Worm (Caenorhabditis elegans) whole organism, mixed stage, embryonic: ENCODE measurements around the gene fsn-1.
A peak's percentile ranks its signal among the peaks of the same experiment; 100 is the strongest.
"Not testable (repeated sequence)": the region's sequence is repeated elsewhere in the genome, so short reads cannot be mapped to it uniquely, and the experiment has no call there.

Source experiments
- M03D4.4 ChIP-seq: sonication (generic microtip); optimal IDR thresholded peaks from 2 replicates; lab custom pipeline; 2017; ENCODE audit warnings: mild to moderate bottlenecking, missing genetic modification characterization, missing compliant biosample characterization
- bed-3 ChIP-seq: fragments of 200-800 bp; sonication (Bioruptor generic); optimal IDR thresholded peaks from 3 replicates; lab custom pipeline; 2018; ENCODE audit warnings: mild to moderate bottlenecking, missing genetic modification characterization, moderate library complexity, missing compliant biosample characterization
- ceh-39 ChIP-seq: fragments of 150-350 bp; optimal IDR thresholded peaks from 2 replicates; lab custom pipeline; 2014; ENCODE audit warnings: missing biosample characterization, missing genetic modification characterization
- ceh-43 ChIP-seq: fragments of 200-800 bp; sonication (Bioruptor generic); optimal IDR thresholded peaks from 2 replicates; lab custom pipeline; 2018; ENCODE audit warnings: mild to moderate bottlenecking, missing genetic modification characterization, moderate library complexity, missing compliant biosample characterization
- ceh-83 ChIP-seq: fragments of 200-800 bp; sonication (Bioruptor generic); optimal IDR thresholded peaks from 2 replicates; lab custom pipeline; 2018; ENCODE audit warnings: mild to moderate bottlenecking, missing genetic modification characterization, missing compliant biosample characterization
- ces-1 ChIP-seq: fragments of 150-350 bp; optimal IDR thresholded peaks from 2 replicates; lab custom pipeline; 2014; ENCODE audit warnings: missing biosample characterization, missing genetic modification reagents, missing genetic modification characterization
- cnd-1 ChIP-seq: fragments of 200-800 bp; sonication (Bioruptor generic); optimal IDR thresholded peaks from 2 replicates; lab custom pipeline; 2018; ENCODE audit warnings: mild to moderate bottlenecking, missing genetic modification characterization, missing compliant biosample characterization
- drap-1 ChIP-seq: fragments of 200-800 bp; sonication (Bioruptor generic); optimal IDR thresholded peaks from 3 replicates; lab custom pipeline; 2018; ENCODE audit warnings: mild to moderate bottlenecking, missing genetic modification characterization, missing compliant biosample characterization
- elt-1 ChIP-seq: sonication (generic microtip); optimal IDR thresholded peaks from 2 replicates; lab custom pipeline; 2017; ENCODE audit warnings: missing genetic modification characterization, mild to moderate bottlenecking, missing compliant biosample characterization, antibody characterized with exemption, moderate library complexity, borderline replicate concordance; ENCODE audit not compliant: insufficient read depth
- elt-3 ChIP-seq: fragments of 150-350 bp; optimal IDR thresholded peaks from 2 replicates; lab custom pipeline; 2014; ENCODE audit warnings: missing biosample characterization, missing genetic modification characterization
- flh-1 ChIP-seq: fragments of 200-800 bp; sonication (Bioruptor generic); optimal IDR thresholded peaks from 2 replicates; lab custom pipeline; 2018; ENCODE audit warnings: mild to moderate bottlenecking, missing genetic modification characterization, moderate library complexity, missing compliant biosample characterization
- ham-2 ChIP-seq: fragments of 200-800 bp; sonication (Bioruptor generic); optimal IDR thresholded peaks from 2 replicates; lab custom pipeline; 2018; ENCODE audit warnings: mild to moderate bottlenecking, missing genetic modification characterization, missing compliant biosample characterization
- hlh-1 ChIP-seq: fragments of 150-350 bp; optimal IDR thresholded peaks from 2 replicates; lab custom pipeline; 2014; ENCODE audit warnings: missing biosample characterization, missing genetic modification reagents, missing genetic modification characterization
- lin-13 ChIP-seq: fragments of 150-350 bp; optimal IDR thresholded peaks from 2 replicates; lab custom pipeline; 2014; ENCODE audit warnings: missing biosample characterization, missing genetic modification characterization
- lin-32 ChIP-seq: fragments of 200-800 bp; sonication (Bioruptor generic); optimal IDR thresholded peaks from 2 replicates; lab custom pipeline; 2018; ENCODE audit warnings: mild to moderate bottlenecking, missing genetic modification characterization, missing compliant biosample characterization
- lsy-2 ChIP-seq: fragments of 150-350 bp; optimal IDR thresholded peaks from 2 replicates; lab custom pipeline; 2014; ENCODE audit warnings: missing biosample characterization, missing genetic modification characterization
- mab-5 ChIP-seq: fragments of 150-350 bp; optimal IDR thresholded peaks from 2 replicates; lab custom pipeline; 2014; ENCODE audit warnings: missing biosample characterization, missing genetic modification characterization
- mep-1 ChIP-seq: fragments of 150-350 bp; optimal IDR thresholded peaks from 2 replicates; lab custom pipeline; 2017; ENCODE audit warnings: missing biosample characterization, missing genetic modification reagents, missing genetic modification characterization, inconsistent platforms
- mls-2 ChIP-seq: sonication (generic microtip); optimal IDR thresholded peaks from 2 replicates; lab custom pipeline; 2016; ENCODE audit warnings: mild to moderate bottlenecking, missing genetic modification characterization, moderate library complexity, missing compliant biosample characterization
- nhr-237 ChIP-seq: fragments of 150-350 bp; optimal IDR thresholded peaks from 2 replicates; lab custom pipeline; 2014; ENCODE audit warnings: missing biosample characterization, missing genetic modification characterization
- nhr-28 ChIP-seq: fragments of 150-350 bp; optimal IDR thresholded peaks from 2 replicates; lab custom pipeline; 2014; ENCODE audit warnings: missing biosample characterization, missing genetic modification characterization
- nhr-76 ChIP-seq: sonication (generic microtip); optimal IDR thresholded peaks from 2 replicates; lab custom pipeline; 2017; ENCODE audit warnings: missing biosample characterization, missing genetic modification characterization
- pha-4 ChIP-seq: fragments of 150-350 bp; optimal IDR thresholded peaks from 2 replicates; lab custom pipeline; 2018; ENCODE audit warnings: missing biosample characterization, missing genetic modification reagents, missing genetic modification characterization
- sptf-1 ChIP-seq: sonication (generic microtip); optimal IDR thresholded peaks from 2 replicates; lab custom pipeline; 2017; ENCODE audit warnings: mild to moderate bottlenecking, missing genetic modification characterization, moderate library complexity, missing compliant biosample characterization
- tbx-8 ChIP-seq: fragments of 200-800 bp; sonication (Bioruptor generic); optimal IDR thresholded peaks from 2 replicates; lab custom pipeline; 2018; ENCODE audit warnings: mild to moderate bottlenecking, missing genetic modification characterization, moderate library complexity, missing compliant biosample characterization
- unc-120 ChIP-seq: sonication (generic microtip); optimal IDR thresholded peaks from 2 replicates; lab custom pipeline; 2017; ENCODE audit warnings: missing genetic modification characterization, missing compliant biosample characterization; ENCODE audit not compliant: poor library complexity, severe bottlenecking
- unc-62 ChIP-seq: fragments of 150-350 bp; optimal IDR thresholded peaks from 2 replicates; lab custom pipeline; 2014; ENCODE audit warnings: missing biosample characterization, missing genetic modification reagents, missing genetic modification characterization
- zip-8 ChIP-seq: fragments of 150-350 bp; optimal IDR thresholded peaks from 2 replicates; lab custom pipeline; 2014; ENCODE audit warnings: missing biosample characterization, missing genetic modification characterization
- ztf-11 ChIP-seq: fragments of 150-350 bp; optimal IDR thresholded peaks from 2 replicates; lab custom pipeline; 2014; ENCODE audit warnings: missing biosample characterization, missing genetic modification characterization

The fsn-1 gene

ce11 chrIII:4917960-4918712, 19.0 kb upstream of the fsn-1 start, which contains the start of gene rpb-8:
rpb-8 (minus strand) TSS chrIII:4918008.
- TF ChIP-seq ceh-83 (no peak), ceh-39 (tag; lab: Kevin White, UChicago) (no peak), tbx-8 (no peak), flh-1 (GFP tag; lab: Kevin White, UChicago) (no peak), lin-13 (tag; lab: Kevin White, UChicago) (no peak), nhr-76 (no peak), unc-120 (tag; lab: Kevin White, UChicago) (peak; percentile 61), ztf-11 (no peak), nhr-237 (tag; lab: Kevin White, UChicago) (peak; percentile 13), M03D4.4 (no peak), mep-1 (tag; lab: Kevin White, UChicago) (peak; percentile 55), unc-62 (no peak), lsy-2 (tag; lab: Kevin White, UChicago) (peak; percentile 67), ham-2 (GFP tag; lab: Kevin White, UChicago) (no peak)

ce11 chrIII:4918906-4919305, 18.2 kb upstream of the fsn-1 start:
- TF ChIP-seq mab-5 (tag; lab: Kevin White, UChicago) (no peak), elt-3 (tag; lab: Kevin White, UChicago) (no peak), mep-1 (tag; lab: Kevin White, UChicago) (no peak), bed-3 (no peak), ceh-43 (GFP tag; lab: Kevin White, UChicago) (no peak), M03D4.4 (no peak), lsy-2 (tag; lab: Kevin White, UChicago) (no peak), unc-62 (no peak), hlh-1 (tag; lab: Kevin White, UChicago) (no peak), nhr-76 (no peak), nhr-28 (tag; lab: Kevin White, UChicago) (no peak), zip-8 (tag; lab: Kevin White, UChicago) (no peak), nhr-237 (tag; lab: Kevin White, UChicago) (no peak), tbx-8 (no peak), ceh-83 (no peak), mls-2 (no peak), lin-32 (GFP tag; lab: Kevin White, UChicago) (no peak)
- TF ChIP-seq, all 35 proteins: peak for 0

- no peak for TF ChIP-seq ceh-39 (tag; lab: Kevin White, UChicago)
- TF ChIP-seq elt-1 (tag; lab: Kevin White, UChicago) = no peak
Observed at ce11 chrIII:4920221-4920620, 16.9 kb upstream of the fsn-1 start, which contains the start of gene ula-1. ula-1 (minus strand) TSS chrIII:4920321.

- not testable (repeated sequence) for TF ChIP-seq cnd-1 (tag; lab: Kevin White, UChicago); drap-1 (GFP tag; lab: Kevin White, UChicago); unc-62
Observed at ce11 chrIII:4922020-4922419, 15.1 kb upstream of the fsn-1 start, which contains the start of gene mmab-1. mmab-1 (minus strand) TSS chrIII:4922114.

ce11 chrIII:4924134-4924533, 13.0 kb upstream of the fsn-1 start:
- TF ChIP-seq ztf-11 (no peak), mep-1 (tag; lab: Kevin White, UChicago) (no peak), lin-13 (tag; lab: Kevin White, UChicago) (no peak), tbx-8 (no peak), nhr-237 (tag; lab: Kevin White, UChicago) (no peak), M03D4.4 (no peak), ham-2 (GFP tag; lab: Kevin White, UChicago) (no peak)

ce11 chrIII:4930154-4930679, 6.9 kb upstream of the fsn-1 start, which contains the start of gene set-2:
set-2 (minus strand) TSS chrIII:4930204.
- peak; percentile 66 for TF ChIP-seq sptf-1 (tag; lab: Kevin White, UChicago)
- no peak for TF ChIP-seq mab-5 (tag; lab: Kevin White, UChicago)
- TF ChIP-seq lsy-2 (tag; lab: Kevin White, UChicago) = peak; percentile 15
- TF ChIP-seq bed-3 = no peak
- peak; percentile 9 for TF ChIP-seq pha-4
- no peak for TF ChIP-seq flh-1 (GFP tag; lab: Kevin White, UChicago)
- peak; percentile 21 for TF ChIP-seq ces-1
- TF ChIP-seq, all 35 proteins: peak for 4
